Fruit fly (Drosophila melanogaster) whole organism, embryonic: ENCODE measurements around the gene nolo.

ENCODE experiments used
- Asciz ChIP-seq: fragments of 200-800 bp; sonication (Bioruptor generic); optimal IDR thresholded peaks from 2 replicates; lab custom pipeline; 2017; ENCODE audit warnings: missing biosample characterization, mild to moderate bottlenecking, missing genetic modification characterization, missing genetic modification reagents
- Atf6 ChIP-seq: fragments of 200-800 bp; sonication (Bioruptor generic); IDR thresholded peaks from 2 replicates; pipeline ENCODE4 v1.3.6; 2022; ENCODE audit warnings: missing biosample characterization, missing genetic modification characterization
- BEAF-32 ChIP-seq: fragments of 200-800 bp; sonication (Bioruptor generic); optimal IDR thresholded peaks from 3 replicates; lab custom pipeline; 2017; ENCODE audit warnings: missing biosample characterization, missing genetic modification characterization, mild to moderate bottlenecking, moderate library complexity, missing genetic modification reagents
- Blimp-1 ChIP-seq: fragments of 200-800 bp; sonication (Bioruptor generic); optimal IDR thresholded peaks from 3 replicates; lab custom pipeline; 2018; ENCODE audit warnings: missing biosample characterization, missing genetic modification characterization, mild to moderate bottlenecking, moderate library complexity, missing genetic modification reagents
- C15 ChIP-seq: fragments of 200-800 bp; sonication (Bioruptor generic); IDR thresholded peaks from 3 replicates; pipeline ENCODE4 v1.3.6; 2022; ENCODE audit warnings: missing biosample characterization, missing genetic modification characterization
- CG10209 ChIP-seq: fragments of 200-800 bp; sonication (Bioruptor generic); optimal IDR thresholded peaks from 3 replicates; lab custom pipeline; 2017; ENCODE audit warnings: missing biosample characterization, mild to moderate bottlenecking, missing genetic modification characterization, missing genetic modification reagents
- CG10543 ChIP-seq: fragments of 200-800 bp; sonication (Bioruptor generic); optimal IDR thresholded peaks from 3 replicates; lab custom pipeline; 2017; ENCODE audit warnings: missing biosample characterization, mild to moderate bottlenecking, missing genetic modification characterization, moderate library complexity
- CG11560 ChIP-seq: fragments of 200-800 bp; sonication (Bioruptor generic); IDR thresholded peaks from 3 replicates; pipeline ENCODE4 v1.3.6; 2022; ENCODE audit warnings: missing biosample characterization, missing genetic modification characterization
- CG11695 ChIP-seq: fragments of 200-800 bp; sonication (Bioruptor generic); IDR thresholded peaks from 3 replicates; pipeline ENCODE4 v1.3.6; 2022; ENCODE audit warnings: missing biosample characterization, missing genetic modification characterization
- CG13123 ChIP-seq: fragments of 200-800 bp; sonication (Bioruptor generic); optimal IDR thresholded peaks from 2 replicates; lab custom pipeline; 2016; ENCODE audit warnings: missing biosample characterization, missing genetic modification characterization
- CG18011 ChIP-seq: fragments of 200-800 bp; sonication (Bioruptor generic); optimal IDR thresholded peaks from 2 replicates; lab custom pipeline; 2017; ENCODE audit warnings: missing biosample characterization, missing genetic modification characterization, mild to moderate bottlenecking, moderate library complexity, missing genotype
- CG30020 ChIP-seq: fragments of 200-800 bp; optimal IDR thresholded peaks from 2 replicates; lab custom pipeline; 2019; ENCODE audit warnings: missing biosample characterization, mild to moderate bottlenecking, missing genetic modification characterization, moderate library complexity
- CG30403 ChIP-seq: fragments of 200-800 bp; sonication (Bioruptor generic); optimal IDR thresholded peaks from 3 replicates; lab custom pipeline; 2016; ENCODE audit warnings: missing biosample characterization, missing genetic modification characterization
- CG3065 ChIP-seq: fragments of 200-800 bp; sonication (Bioruptor generic); optimal IDR thresholded peaks from 2 replicates; lab custom pipeline; 2016; ENCODE audit warnings: missing biosample characterization, missing genetic modification characterization
- CG31388 ChIP-seq: fragments of 200-800 bp; sonication (Bioruptor generic); optimal IDR thresholded peaks from 2 replicates; lab custom pipeline; 2016; ENCODE audit warnings: missing biosample characterization, missing genetic modification characterization
- CG34376 ChIP-seq: fragments of 200-800 bp; sonication (Bioruptor generic); optimal IDR thresholded peaks from 2 replicates; lab custom pipeline; 2018; ENCODE audit warnings: missing biosample characterization, mild to moderate bottlenecking, missing genetic modification characterization
- CG42726 ChIP-seq: fragments of 200-800 bp; sonication (Bioruptor generic); IDR thresholded peaks from 2 replicates; pipeline ENCODE4 v1.3.6; 2022; ENCODE audit warnings: missing biosample characterization, missing genetic modification characterization; ENCODE audit not compliant: partially characterized antibody
- CG5953 ChIP-seq: fragments of 200-800 bp; sonication (Bioruptor generic); IDR thresholded peaks from 2 replicates; pipeline ENCODE4 v1.3.6; 2022; ENCODE audit warnings: missing biosample characterization, missing genetic modification characterization
- CG6272 ChIP-seq: fragments of 200-800 bp; sonication (Bioruptor generic); IDR thresholded peaks from 2 replicates; pipeline ENCODE4 v1.3.6; 2022; ENCODE audit warnings: missing biosample characterization, missing genetic modification characterization
- CG8290 ChIP-seq, 3 experiments: fragments of 200-800 bp; sonication (Bioruptor generic); optimal IDR thresholded peaks; 2 replicates each; lab custom pipeline; 2016 to 2019; ENCODE audit warnings: missing biosample characterization in 3 of 3, missing genetic modification characterization in 3 of 3, mild to moderate bottlenecking in 2 of 3, moderate library complexity in 1 of 3
- CG9797 ChIP-seq: fragments of 200-800 bp; sonication (Bioruptor generic); optimal IDR thresholded peaks from 3 replicates; lab custom pipeline; 2018; ENCODE audit warnings: missing biosample characterization, mild to moderate bottlenecking, missing genetic modification characterization
- CTCF ChIP-seq: fragments of 200-800 bp; sonication (Bioruptor generic); optimal IDR thresholded peaks from 2 replicates; lab custom pipeline; 2017; ENCODE audit warnings: missing biosample characterization, mild to moderate bottlenecking, missing genetic modification characterization, moderate library complexity
- CoRest ChIP-seq: fragments of 200-800 bp; sonication (Bioruptor generic); optimal IDR thresholded peaks from 3 replicates; lab custom pipeline; 2018; ENCODE audit warnings: missing biosample characterization, mild to moderate bottlenecking, missing genetic modification characterization, moderate library complexity
- D ChIP-seq, 2 experiments: fragments of 200-800 bp in 1 of 2; fragments of >200 bp in 1 of 2; sonication (Bioruptor generic) in 1 of 2; optimal IDR thresholded peaks; 2 replicates in 1 of 2; 3 replicates in 1 of 2; lab custom pipeline; 2017; ENCODE audit warnings: mild to moderate bottlenecking in 1 of 2, missing biosample characterization in 1 of 2, missing genetic modification characterization in 1 of 2, missing genetic modification reagents in 1 of 2
- D19A ChIP-seq: fragments of 200-800 bp; optimal IDR thresholded peaks from 3 replicates; lab custom pipeline; 2019; ENCODE audit warnings: missing biosample characterization, mild to moderate bottlenecking, missing genetic modification characterization, moderate library complexity
- Ets65A ChIP-seq: fragments of 200-800 bp; sonication (Bioruptor generic); peaks from one replicate; lab custom pipeline; 2016; ENCODE audit warnings: missing biosample characterization, missing genetic modification characterization
- Fer1 ChIP-seq: fragments of 200-800 bp; sonication (Bioruptor generic); optimal IDR thresholded peaks from 2 replicates; lab custom pipeline; 2017; ENCODE audit warnings: missing biosample characterization, mild to moderate bottlenecking, missing genetic modification characterization
- HmgZ ChIP-seq: fragments of 200-800 bp; sonication (Bioruptor generic); optimal IDR thresholded peaks from 2 replicates; lab custom pipeline; 2018; ENCODE audit warnings: missing biosample characterization, mild to moderate bottlenecking, missing genetic modification characterization
- Hsf ChIP-seq: fragments of 200-800 bp; sonication (Bioruptor generic); optimal IDR thresholded peaks from 3 replicates; lab custom pipeline; 2016; ENCODE audit warnings: missing biosample characterization, missing genetic modification characterization
- Lhr ChIP-seq: fragments of 200-800 bp; sonication (Bioruptor generic); optimal IDR thresholded peaks from 3 replicates; lab custom pipeline; 2017; ENCODE audit warnings: mild to moderate bottlenecking, missing biosample characterization, missing genetic modification reagents, missing genetic modification characterization
- Lim3 ChIP-seq: fragments of 200-800 bp; sonication (Bioruptor generic); IDR thresholded peaks from 2 replicates; pipeline ENCODE4 v1.3.6; 2022; ENCODE audit warnings: missing biosample characterization, missing genetic modification characterization
- Mes4 ChIP-seq: fragments of 200-800 bp; sonication (Bioruptor generic); optimal IDR thresholded peaks from 2 replicates; lab custom pipeline; 2016; ENCODE audit warnings: missing biosample characterization, missing genetic modification characterization
- Ssrp ChIP-seq: fragments of 200-800 bp; sonication (Bioruptor generic); optimal IDR thresholded peaks from 2 replicates; lab custom pipeline; 2018; ENCODE audit warnings: missing biosample characterization, mild to moderate bottlenecking, missing genetic modification characterization, moderate library complexity
- Trl ChIP-seq, 3 experiments: fragments of >200 bp in 2 of 3; fragments of 200-800 bp in 1 of 3; sonication (Bioruptor generic) in 1 of 3; optimal IDR thresholded peaks; 2 replicates in 1 of 3; 3 replicates in 2 of 3; lab custom pipeline; 2016 to 2017; ENCODE audit warnings: missing biosample characterization in 1 of 3, missing genetic modification characterization in 1 of 3
- ac ChIP-seq: fragments of 200-800 bp; sonication (Bioruptor generic); optimal IDR thresholded peaks from 3 replicates; lab custom pipeline; 2017; ENCODE audit warnings: missing biosample characterization, mild to moderate bottlenecking, missing genetic modification characterization
- amos ChIP-seq: fragments of 200-800 bp; sonication (Bioruptor generic); IDR thresholded peaks from 2 replicates; pipeline ENCODE4 v1.3.6; 2022; ENCODE audit warnings: missing biosample characterization, missing genetic modification characterization; ENCODE audit not compliant: partially characterized antibody
- ato ChIP-seq: fragments of 200-800 bp; sonication (Bioruptor generic); IDR thresholded peaks from 2 replicates; pipeline ENCODE4 v1.3.6; 2022; ENCODE audit warnings: missing biosample characterization, missing genetic modification characterization; ENCODE audit not compliant: partially characterized antibody
- bbx ChIP-seq: fragments of 200-800 bp; sonication (Bioruptor generic); IDR thresholded peaks from 2 replicates; pipeline ENCODE4 v1.3.6; 2022; ENCODE audit warnings: missing biosample characterization, missing genetic modification characterization; ENCODE audit not compliant: partially characterized antibody
- dmrt99B ChIP-seq: fragments of 200-800 bp; sonication (Bioruptor generic); optimal IDR thresholded peaks from 2 replicates; lab custom pipeline; 2018; ENCODE audit warnings: missing biosample characterization, mild to moderate bottlenecking, missing genetic modification characterization, moderate library complexity
- ftz-f1 ChIP-seq: fragments of 200-800 bp; sonication (Bioruptor generic); optimal IDR thresholded peaks from 2 replicates; lab custom pipeline; 2016; ENCODE audit warnings: missing biosample characterization, missing genetic modification characterization
- gsb-n ChIP-seq: fragments of 200-800 bp; sonication (Bioruptor generic); optimal IDR thresholded peaks from 3 replicates; lab custom pipeline; 2018; ENCODE audit warnings: missing biosample characterization, mild to moderate bottlenecking, missing genetic modification characterization
- hth ChIP-seq: fragments of >200 bp; optimal IDR thresholded peaks from 2 replicates; lab custom pipeline; 2017; ENCODE audit warnings: inconsistent platforms
- inv ChIP-seq: fragments of 200-800 bp; sonication (Bioruptor generic); IDR thresholded peaks from 2 replicates; pipeline ENCODE4 v1.3.6; 2022; ENCODE audit warnings: missing biosample characterization, missing genetic modification characterization; ENCODE audit not compliant: partially characterized antibody
- lbe ChIP-seq: fragments of 200-800 bp; sonication (Bioruptor generic); optimal IDR thresholded peaks from 2 replicates; lab custom pipeline; 2016; ENCODE audit warnings: missing biosample characterization, mild to moderate bottlenecking, missing genetic modification characterization
- p53 ChIP-seq: fragments of 200-800 bp; sonication (Bioruptor generic); optimal IDR thresholded peaks from 2 replicates; lab custom pipeline; 2016; ENCODE audit warnings: missing biosample characterization, missing genetic modification characterization
- pb ChIP-seq: fragments of 200-800 bp; sonication (Bioruptor generic); optimal IDR thresholded peaks from 3 replicates; lab custom pipeline; 2016; ENCODE audit warnings: missing biosample characterization, missing genetic modification characterization
- peb ChIP-seq: fragments of 200-800 bp; sonication (Bioruptor generic); IDR thresholded peaks from 2 replicates; pipeline ENCODE4 v1.3.6; 2022; ENCODE audit warnings: missing biosample characterization, missing genetic modification characterization
- ro ChIP-seq: fragments of 200-800 bp; sonication (Bioruptor generic); IDR thresholded peaks from 2 replicates; pipeline ENCODE4 v1.3.6; 2022; ENCODE audit warnings: missing biosample characterization, missing genetic modification characterization
- sens ChIP-seq: fragments of 200-800 bp; sonication (Bioruptor generic); peaks from one replicate; lab custom pipeline; 2016; ENCODE audit warnings: missing biosample characterization, missing genetic modification characterization
- trh ChIP-seq: fragments of 200-800 bp; sonication (Bioruptor generic); optimal IDR thresholded peaks from 2 replicates; lab custom pipeline; 2016; ENCODE audit warnings: missing biosample characterization, missing genetic modification characterization

nolo gene

DNA sequence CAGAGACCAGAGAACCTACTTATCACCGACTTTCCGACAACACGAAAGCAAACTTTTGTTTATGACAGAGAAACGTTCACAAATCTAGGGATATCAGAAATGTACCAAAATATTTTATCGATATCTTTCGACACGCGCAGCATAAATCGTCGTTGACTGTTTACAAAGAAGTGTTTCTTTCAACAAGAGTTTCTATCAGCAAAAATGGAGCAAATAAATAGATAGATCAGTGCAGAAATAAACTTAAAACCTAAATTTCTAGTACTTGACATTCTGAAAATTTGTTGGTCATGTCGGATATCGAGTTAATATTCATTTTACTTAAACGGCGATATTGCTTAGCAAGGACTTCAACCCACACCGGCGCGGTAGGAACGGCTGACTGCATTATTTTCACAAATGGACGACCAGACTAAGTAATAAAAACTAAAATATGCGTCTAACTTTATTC, 6.4 kb upstream of the nolo start, which contains the start of gene CG2225 (continued):
- TF ChIP-seq ro (no peak), ac (GFP tag; lab: Kevin White, UChicago) (no peak), lbe (GFP tag; lab: Kevin White, UChicago) (no peak), CoRest (tag; lab: Kevin White, UChicago) (no peak), CG11560 (tag; lab: Robert Waterston, UW) (no peak), BEAF-32 (GFP tag; lab: Kevin White, UChicago) (peak; percentile 82), amos (GFP tag; lab: Robert Waterston, UW) (peak; percentile 73), sens (GFP tag; lab: Kevin White, UChicago) (peak; percentile 49), C15 (no peak), p53 (GFP tag; lab: Kevin White, UChicago) (no peak), Trl (optimal IDR thresholded peaks at IDR 0.05; lab: Kevin White, UChicago) (no peak), Trl (GFP tag; optimal IDR thresholded peaks at IDR 0.05; lab: Kevin White, UChicago) (no peak), Ets65A (GFP tag; lab: Kevin White, UChicago) (peak; percentile 25), D19A (tag; lab: Kevin White, UChicago) (no peak), Lhr (GFP tag; lab: Kevin White, UChicago) (peak; percentile 10), CG42726 (GFP tag; lab: Robert Waterston, UW) (no peak), CG31388 (GFP tag; lab: Kevin White, UChicago) (no peak), D (optimal IDR thresholded peaks at IDR 0.05; lab: Kevin White, UChicago) (no peak), D (GFP tag; optimal IDR thresholded peaks at IDR 0.05; lab: Kevin White, UChicago) (no peak), Asciz (GFP tag; lab: Kevin White, UChicago) (no peak), CG10543 (GFP tag; lab: Kevin White, UChicago) (no peak), Atf6 (GFP tag; lab: Robert Waterston, UW) (no peak), Ssrp (peak; percentile 9), HmgZ (tag; lab: Kevin White, UChicago) (no peak), ato (GFP tag; lab: Robert Waterston, UW) (no peak), trh (no peak), CTCF (peak; percentile 74), CG30403 (no peak), CG9797 (GFP tag; lab: Kevin White, UChicago) (no peak), Hsf (GFP tag; lab: Kevin White, UChicago) (no peak), pb (GFP tag; lab: Kevin White, UChicago) (no peak), gsb-n (tag; lab: Kevin White, UChicago) (no peak), CG6272 (GFP tag; lab: Robert Waterston, UW) (no peak), CG34376 (GFP tag; lab: Kevin White, UChicago) (no peak), Fer1 (GFP tag; lab: Kevin White, UChicago) (peak; percentile 0), CG13123 (GFP tag; lab: Kevin White, UChicago) (no peak), bbx (GFP tag; lab: Robert Waterston, UW) (no peak; the same call in none of the 2 replicates), ftz-f1 (GFP tag; lab: Kevin White, UChicago) (no peak), Lim3 (no peak), Blimp-1 (no peak), CG11695 (GFP tag; lab: Robert Waterston, UW) (no peak), CG18011 (GFP tag; lab: Kevin White, UChicago) (no peak), hth (no peak), inv (GFP tag; lab: Robert Waterston, UW) (peak; percentile 56; the same call in 1 of the 2 replicates), CG30020 (peak; percentile 48), CG5953 (GFP tag; lab: Robert Waterston, UW) (no peak), CG3065 (no peak), dmrt99B (tag; lab: Kevin White, UChicago) (no peak), CG8290 (GFP tag; optimal IDR thresholded peaks at IDR 0.05; lab: Kevin White, UChicago) (no peak), CG8290 (tag; optimal IDR thresholded peaks at IDR 0.05; lab: Kevin White, UChicago) (peak in 1 of 2 experiments; percentile 37), CG10209 (GFP tag; lab: Kevin White, UChicago) (no peak), peb (GFP tag; lab: Robert Waterston, UW) (no peak), Mes4 (GFP tag; lab: Kevin White, UChicago) (no peak)
